Fruit fly (Drosophila melanogaster): ENCODE data around the gene Hex-A.

Hex-A gene

DNA sequence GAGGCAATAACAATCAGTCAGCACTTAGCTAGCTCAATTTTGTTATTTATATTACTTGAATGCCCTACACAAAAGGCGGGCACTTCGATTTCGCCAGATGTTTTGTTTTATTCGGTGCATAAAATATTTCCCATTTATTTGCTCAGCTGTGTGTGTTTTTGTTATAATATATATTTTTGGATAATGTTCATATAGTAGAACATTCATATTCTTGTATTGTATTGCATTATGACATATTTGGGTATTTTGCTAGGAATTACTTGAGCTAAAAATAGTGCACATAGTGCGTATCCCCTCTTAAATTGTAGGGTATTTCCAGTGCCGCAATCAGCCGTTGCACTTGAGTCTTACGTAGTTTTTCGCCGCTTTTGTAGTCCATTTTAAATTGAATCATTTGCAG is 4.5 kb downstream of the Hex-A start (continued):
- TF ChIP-seq sim (GFP tag; IDR thresholded peaks at IDR 0.05): no peak
- peak; percentile 41 for TF ChIP-seq CG10979 (tag; optimal IDR thresholded peaks at IDR 0.05)
- TF ChIP-seq h (optimal IDR thresholded peaks at IDR 0.05): no peak
- TF ChIP-seq lbe (GFP tag; optimal IDR thresholded peaks at IDR 0.05): peak; percentile 31
- TF ChIP-seq bsh (GFP tag; optimal IDR thresholded peaks at IDR 0.05): peak in 1 of 2 experiments; percentile 48
- TF ChIP-seq CG1832 (GFP tag; optimal IDR thresholded peaks at IDR 0.05): no peak
- no peak for TF ChIP-seq CG3407 (GFP tag; optimal IDR thresholded peaks at IDR 0.05)
- no peak for TF ChIP-seq btn (GFP tag; optimal IDR thresholded peaks at IDR 0.05)
- peak; percentile 52 for TF ChIP-seq CG8924 (tag; optimal IDR thresholded peaks at IDR 0.05)
- peak; percentile 22 for TF ChIP-seq CG12769 (tag; optimal IDR thresholded peaks at IDR 0.05)
- peak; percentile 57 for TF ChIP-seq CG30403 (GFP tag; optimal IDR thresholded peaks at IDR 0.05)
- no peak for TF ChIP-seq YL-1 (GFP tag; optimal IDR thresholded peaks at IDR 0.05)
- peak; percentile 15 for TF ChIP-seq CG9727 (GFP tag; optimal IDR thresholded peaks at IDR 0.05)
- no peak for TF ChIP-seq CG17612 (GFP tag; IDR thresholded peaks at IDR 0.05)
- peak; percentile 65 for TF ChIP-seq CoRest (tag; optimal IDR thresholded peaks at IDR 0.05)
- TF ChIP-seq fd102C (GFP tag; optimal IDR thresholded peaks at IDR 0.05): no peak
- no peak for TF ChIP-seq gsb-n (tag; optimal IDR thresholded peaks at IDR 0.05)
- no peak for TF ChIP-seq onecut (GFP tag; IDR thresholded peaks at IDR 0.05)
- no peak for TF ChIP-seq twi (tag; optimal IDR thresholded peaks at IDR 0.05)
- TF ChIP-seq tin (GFP tag; optimal IDR thresholded peaks at IDR 0.05): peak; percentile 9
- TF ChIP-seq gsb (GFP tag; IDR thresholded peaks at IDR 0.05): no peak
- peak; percentile 39 for TF ChIP-seq D19B (GFP tag; optimal IDR thresholded peaks at IDR 0.05)
- TF ChIP-seq Adf1 (GFP tag; IDR thresholded peaks at IDR 0.05): no peak
- TF ChIP-seq CTCF (GFP tag; optimal IDR thresholded peaks at IDR 0.05): no peak
- TF ChIP-seq CG6854 (GFP tag; optimal IDR thresholded peaks at IDR 0.05): no peak
- no peak for TF ChIP-seq gfzf (GFP tag; optimal IDR thresholded peaks at IDR 0.05)
- peak; percentile 0 for TF ChIP-seq Hand (GFP tag; optimal IDR thresholded peaks at IDR 0.05)
- TF ChIP-seq PHDP (tag; optimal IDR thresholded peaks at IDR 0.05): peak; percentile 64
- TF ChIP-seq CG16815 (GFP tag; optimal IDR thresholded peaks at IDR 0.05): peak; percentile 5
- peak; percentile 43 for TF ChIP-seq sens (GFP tag)
- peak; percentile 5 for TF ChIP-seq CG15601 (tag; optimal IDR thresholded peaks at IDR 0.05)
- TF ChIP-seq CG6272 (GFP tag; IDR thresholded peaks at IDR 0.05): no peak
- peak; percentile 10 for TF ChIP-seq chn (GFP tag; optimal IDR thresholded peaks at IDR 0.05)
- peak; percentile 29; the same call in 1 of the 2 replicates for TF ChIP-seq esg (GFP tag; conservative IDR thresholded peaks at IDR 0.05)
- no peak for TF ChIP-seq HLH54F (GFP tag; optimal IDR thresholded peaks at IDR 0.05)
- peak; percentile 57 for TF ChIP-seq Xbp1 (GFP tag; optimal IDR thresholded peaks at IDR 0.05)
- TF ChIP-seq Mrtf (GFP tag; IDR thresholded peaks at IDR 0.05): peak; percentile 47; the same call in 1 of the 3 replicates
- TF ChIP-seq CG12659 (GFP tag; optimal IDR thresholded peaks at IDR 0.05): peak; percentile 46
- no peak for TF ChIP-seq CG12155 (GFP tag; optimal IDR thresholded peaks at IDR 0.05)
- TF ChIP-seq trh (GFP tag; optimal IDR thresholded peaks at IDR 0.05): no peak
- peak; percentile 48 for TF ChIP-seq CG3847 (GFP tag; IDR thresholded peaks at IDR 0.05)
- no peak; the same call in 1 of the 2 replicates for TF ChIP-seq ranshi (GFP tag; IDR thresholded peaks at IDR 0.05)
- no peak for TF ChIP-seq Neu2 (GFP tag; optimal IDR thresholded peaks at IDR 0.05; ENCODE audit: borderline replicate concordance)
- TF ChIP-seq phol (tag; optimal IDR thresholded peaks at IDR 0.05): peak; percentile 60
- 0 out of 3 replicates have a peak, but pooled peaks have one; percentile 21 for TF ChIP-seq CG7357 (GFP tag; IDR thresholded peaks at IDR 0.05)
- peak; percentile 40 for TF ChIP-seq ATbp (GFP tag; optimal IDR thresholded peaks at IDR 0.05)
- TF ChIP-seq lola (GFP tag; optimal IDR thresholded peaks at IDR 0.05): peak in 1 of 3 experiments; percentile 10
- TF ChIP-seq tio (GFP tag; optimal IDR thresholded peaks at IDR 0.05): peak; percentile 39
- peak; percentile 32; the same call in 1 of the 2 replicates for TF ChIP-seq H2.0 (GFP tag; IDR thresholded peaks at IDR 0.05)
- TF ChIP-seq CG8388 (GFP tag; optimal IDR thresholded peaks at IDR 0.05): peak; percentile 37
- TF ChIP-seq dpn (GFP tag; optimal IDR thresholded peaks at IDR 0.05): peak in 1 of 2 experiments; percentile 43
- peak; percentile 38; the same call in 1 of the 2 replicates for TF ChIP-seq Drgx (GFP tag; IDR thresholded peaks at IDR 0.05)

Data from whole organism, embryonic.